Fruit fly (Drosophila melanogaster): Measurements from ENCODE around the gene CG5439.

DNA sequence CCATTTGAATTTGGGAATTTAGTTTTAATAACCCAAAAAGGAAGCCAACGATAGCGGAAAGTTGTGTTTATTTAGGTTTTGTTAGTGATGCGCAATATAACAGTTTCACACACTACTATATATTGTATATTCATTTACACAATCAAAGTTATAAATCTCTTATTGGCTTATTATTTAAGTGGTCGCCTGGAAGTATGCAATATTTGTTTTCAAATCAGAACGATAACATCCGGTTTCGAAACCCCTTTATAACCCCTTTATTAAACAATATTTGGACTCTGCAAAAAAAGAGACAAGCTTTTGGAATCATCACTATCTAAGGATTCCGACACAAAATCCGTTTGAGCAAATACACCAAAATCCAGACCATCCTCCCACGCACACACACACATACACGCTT lies 19.0 kb upstream of the CG5439 start:
- no peak for TF ChIP-seq CG8478 (optimal IDR thresholded peaks at IDR 0.05)
- TF ChIP-seq pan (optimal IDR thresholded peaks at IDR 0.05) = no peak
- no peak for TF ChIP-seq usp (GFP tag; optimal IDR thresholded peaks at IDR 0.05)
- TF ChIP-seq Dll (optimal IDR thresholded peaks at IDR 0.05) = no peak
- no peak for TF ChIP-seq psq (optimal IDR thresholded peaks at IDR 0.05)
- TF ChIP-seq EcR (GFP tag; optimal IDR thresholded peaks at IDR 0.05) = no peak

All from whole organism.